Worm (Caenorhabditis elegans) whole organism, early embryonic: ENCODE data around the gene oac-37.

Experiments used
- aly-1 ChIP-seq: sonication (generic microtip); optimal IDR thresholded peaks from 2 replicates; lab custom pipeline; 2016; ENCODE audit warnings: missing genetic modification characterization, missing compliant biosample characterization
- ama-1 ChIP-seq: fragments of 150-350 bp; optimal IDR thresholded peaks from 2 replicates; lab custom pipeline; 2014
- ceh-13 ChIP-seq: fragments of 200-800 bp; sonication (Bioruptor generic); optimal IDR thresholded peaks from 2 replicates; lab custom pipeline; 2018; ENCODE audit warnings: mild to moderate bottlenecking, missing genetic modification characterization, missing compliant biosample characterization
- ceh-36 ChIP-seq: sonication (generic microtip); optimal IDR thresholded peaks from 2 replicates; lab custom pipeline; 2016; ENCODE audit warnings: missing genetic modification characterization, inconsistent platforms, missing compliant biosample characterization
- ets-7 ChIP-seq: sonication (generic microtip); optimal IDR thresholded peaks from 2 replicates; lab custom pipeline; 2016; ENCODE audit warnings: missing genotype, missing genetic modification characterization, missing compliant biosample characterization
- flt-1 ChIP-seq: fragments of 200-800 bp; sonication (Bioruptor generic); IDR thresholded peaks from 2 replicates; pipeline ENCODE4 v1.3.6; 2022; ENCODE audit warnings: missing genetic modification characterization, missing compliant biosample characterization
- hmbx-1 ChIP-seq: sonication (generic microtip); optimal IDR thresholded peaks from 2 replicates; lab custom pipeline; 2016; ENCODE audit warnings: mild to moderate bottlenecking, missing genetic modification characterization, missing compliant biosample characterization
- hmg-4 ChIP-seq: fragments of 200-800 bp; sonication (Bioruptor generic); optimal IDR thresholded peaks from 2 replicates; lab custom pipeline; 2018; ENCODE audit warnings: mild to moderate bottlenecking, missing genetic modification characterization, missing compliant biosample characterization
- pes-1 ChIP-seq: fragments of 200-800 bp; sonication (Bioruptor generic); IDR thresholded peaks from 2 replicates; pipeline ENCODE4 v1.3.6; 2022; ENCODE audit warnings: missing genetic modification reagents, missing genetic modification characterization, missing compliant biosample characterization
- sea-1 ChIP-seq: fragments of 200-800 bp; sonication (Bioruptor generic); conservative IDR thresholded peaks from 2 replicates; pipeline ENCODE4 v1.3.6; 2022; ENCODE audit warnings: missing genetic modification characterization, missing compliant biosample characterization
- tbx-37 ChIP-seq: fragments of 200-800 bp; sonication (Bioruptor generic); conservative IDR thresholded peaks from 2 replicates; pipeline ENCODE4 v1.3.6; 2022; ENCODE audit warnings: missing genetic modification reagents, missing genetic modification characterization, missing compliant biosample characterization

DNA sequence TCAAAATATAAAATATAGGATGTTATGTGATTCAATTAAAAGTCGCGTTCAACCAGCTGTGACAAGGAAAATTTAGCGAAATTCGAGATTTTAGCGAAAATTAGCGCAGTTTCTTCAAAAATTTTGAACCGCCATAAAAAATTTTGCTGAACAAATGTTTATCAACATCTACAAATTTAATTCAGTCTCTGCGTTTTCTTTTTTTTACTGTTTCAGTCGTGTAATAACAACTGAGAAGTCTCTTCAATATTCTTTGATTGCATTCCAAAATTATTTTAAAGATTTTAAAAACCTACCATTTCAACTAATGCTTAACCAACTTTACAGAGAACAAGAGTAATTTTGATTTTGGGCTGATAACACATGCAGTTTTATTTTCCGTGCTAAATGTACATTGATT, 18.4 kb downstream of the oac-37 start:
- TF ChIP-seq ama-1 (lab: Kevin White, UChicago) (no peak), tbx-37 (GFP tag; lab: Robert Waterston, UW) (no peak), pes-1 (no peak), ets-7 (tag; lab: Kevin White, UChicago) (no peak), flt-1 (no peak), ceh-13 (GFP tag; lab: Kevin White, UChicago) (no peak), hmg-4 (no peak), hmbx-1 (tag; lab: Kevin White, UChicago) (no peak), sea-1 (no peak), aly-1 (no peak), ceh-36 (no peak)
